Worm (Caenorhabditis elegans) whole organism, young adult: ENCODE data around the gene slcr-46.1.

Experiments
- Y79H2A.3 ChIP-seq: fragments of 200-800 bp; sonication (Bioruptor generic); conservative IDR thresholded peaks from 2 replicates; pipeline ENCODE4 v1.3.6; 2022; ENCODE audit warnings: missing genetic modification reagents, missing genetic modification characterization, missing compliant biosample characterization
- dpl-1 ChIP-seq: fragments of 150-350 bp; optimal IDR thresholded peaks from 2 replicates; lab custom pipeline; 2014; ENCODE audit warnings: missing biosample characterization, missing genetic modification reagents, missing genetic modification characterization
- hmg-1.2 ChIP-seq: fragments of 200-800 bp; sonication (Bioruptor generic); IDR thresholded peaks from 2 replicates; pipeline ENCODE4 v1.3.6; 2022; ENCODE audit warnings: missing genetic modification reagents, missing genetic modification characterization, missing compliant biosample characterization
- mel-28 ChIP-seq: sonication (generic microtip); optimal IDR thresholded peaks from 2 replicates; lab custom pipeline; 2016; ENCODE audit warnings: borderline replicate concordance, mild to moderate bottlenecking, missing genetic modification characterization, missing compliant biosample characterization
- nfya-1 ChIP-seq: sonication (generic microtip); optimal IDR thresholded peaks from 2 replicates; lab custom pipeline; 2017; ENCODE audit warnings: antibody characterized with exemption, missing compliant biosample characterization, missing genetic modification characterization, borderline replicate concordance; ENCODE audit not compliant: insufficient read depth
- nhr-27 ChIP-seq: fragments of 200-800 bp; sonication (Bioruptor generic); optimal IDR thresholded peaks from 2 replicates; lab custom pipeline; 2018; ENCODE audit warnings: mild to moderate bottlenecking, missing genetic modification characterization, moderate library complexity, missing compliant biosample characterization
- snpc-3.4 ChIP-seq: sonication (generic microtip); optimal IDR thresholded peaks from 2 replicates; lab custom pipeline; 2017; ENCODE audit warnings: missing genetic modification characterization, mild to moderate bottlenecking, missing compliant biosample characterization, antibody characterized with exemption, moderate library complexity, missing genotype, missing genetic modification reagents

- TF ChIP-seq Y79H2A.3 (GFP tag; lab: Robert Waterston, UW) (no peak), dpl-1 (GFP tag; lab: Kevin White, UChicago) (no peak), nhr-27 (tag; lab: Kevin White, UChicago) (no peak), hmg-1.2 (GFP tag; lab: Robert Waterston, UW) (no peak), snpc-3.4 (tag; lab: Kevin White, UChicago) (no peak), mel-28 (tag; lab: Kevin White, UChicago) (no peak), nfya-1 (tag; lab: Kevin White, UChicago) (no peak)
These were observed 26.1 kb downstream of the slcr-46.1 start for ce11 chrX:4658303-4658702.
